Fruit fly (Drosophila melanogaster): Measurements from ENCODE around the gene CG31776.

The CG31776 gene

dm6 chr2L:3485506-3485905 is 15.5 kb downstream of the CG31776 start:
- no peak for TF ChIP-seq sv (GFP tag; optimal IDR thresholded peaks at IDR 0.05)
- no peak for TF ChIP-seq lola (GFP tag; optimal IDR thresholded peaks at IDR 0.05)
- TF ChIP-seq Dif (GFP tag; optimal IDR thresholded peaks at IDR 0.05; ENCODE audit: partially characterized antibody): no peak
- no peak for TF ChIP-seq Hr78 (GFP tag; optimal IDR thresholded peaks at IDR 0.05)
- no peak for TF ChIP-seq Myc (optimal IDR thresholded peaks at IDR 0.05)
- TF ChIP-seq brk (GFP tag; optimal IDR thresholded peaks at IDR 0.05): no peak
- no peak for TF ChIP-seq h (GFP tag; optimal IDR thresholded peaks at IDR 0.05)

- TF ChIP-seq CG9705 (GFP tag; optimal IDR thresholded peaks at IDR 0.05): no peak
- TF ChIP-seq CrebA (GFP tag; optimal IDR thresholded peaks at IDR 0.05; ENCODE audit: borderline replicate concordance): no peak
- no peak for TF ChIP-seq OdsH (GFP tag; optimal IDR thresholded peaks at IDR 0.05)
- no peak for TF ChIP-seq brk (GFP tag; optimal IDR thresholded peaks at IDR 0.05)
- no peak for TF ChIP-seq Rel (GFP tag; optimal IDR thresholded peaks at IDR 0.05)
- TF ChIP-seq Rel (tag; optimal IDR thresholded peaks at IDR 0.05): no peak
- no peak for TF ChIP-seq rgr (GFP tag; optimal IDR thresholded peaks at IDR 0.05)
- no peak for TF ChIP-seq CG32264 (GFP tag; optimal IDR thresholded peaks at IDR 0.05)
Measured at dm6 chr2L:3490971-3491370, 21.0 kb downstream of the CG31776 start, which contains the start of gene CG15414. TSS of gene CG15414 (minus strand) at chr2L:3491071.

- TF ChIP-seq h (GFP tag; optimal IDR thresholded peaks at IDR 0.05) (no peak), Myc (optimal IDR thresholded peaks at IDR 0.05) (no peak)
Measured at dm6 chr2L:3493475-3493874, 23.5 kb downstream of the CG31776 start.

- TF ChIP-seq dsf (GFP tag; optimal IDR thresholded peaks at IDR 0.05; ENCODE audit: borderline replicate concordance) (no peak), tai (GFP tag; optimal IDR thresholded peaks at IDR 0.05) (no peak), dl (GFP tag; optimal IDR thresholded peaks at IDR 0.05; ENCODE audit: insufficient read depth in 1 of 2, partially characterized antibody in 2 of 2) (no peak), br (GFP tag; optimal IDR thresholded peaks at IDR 0.05) (no peak), sv (GFP tag; optimal IDR thresholded peaks at IDR 0.05) (no peak), rgr (GFP tag; optimal IDR thresholded peaks at IDR 0.05) (no peak), usp (GFP tag; optimal IDR thresholded peaks at IDR 0.05) (no peak), sage (GFP tag; optimal IDR thresholded peaks at IDR 0.05) (no peak), Rel (GFP tag; optimal IDR thresholded peaks at IDR 0.05) (no peak), Rel (tag; optimal IDR thresholded peaks at IDR 0.05) (no peak), Mio (GFP tag; optimal IDR thresholded peaks at IDR 0.05) (no peak), Jra (GFP tag; optimal IDR thresholded peaks at IDR 0.05) (no peak), woc (GFP tag; optimal IDR thresholded peaks at IDR 0.05) (no peak), Dfd (GFP tag; optimal IDR thresholded peaks at IDR 0.05) (no peak), Abd-B (GFP tag; optimal IDR thresholded peaks at IDR 0.05) (no peak), pan (optimal IDR thresholded peaks at IDR 0.05) (no peak), Hr78 (GFP tag; optimal IDR thresholded peaks at IDR 0.05) (no peak), lola (GFP tag; optimal IDR thresholded peaks at IDR 0.05) (no peak)
Measured at dm6 chr2L:3495465-3495864, 25.5 kb downstream of the CG31776 start.

- TF ChIP-seq usp (GFP tag; optimal IDR thresholded peaks at IDR 0.05): no peak
- no peak for TF ChIP-seq sage (GFP tag; optimal IDR thresholded peaks at IDR 0.05)
- TF ChIP-seq Jra (GFP tag; optimal IDR thresholded peaks at IDR 0.05): no peak
- TF ChIP-seq OdsH (GFP tag; optimal IDR thresholded peaks at IDR 0.05): no peak
- TF ChIP-seq dmrt93B (GFP tag; optimal IDR thresholded peaks at IDR 0.05): no peak
- no peak for TF ChIP-seq CG9705 (GFP tag; optimal IDR thresholded peaks at IDR 0.05)
- TF ChIP-seq br (GFP tag; optimal IDR thresholded peaks at IDR 0.05): no peak
- no peak for TF ChIP-seq Myc (optimal IDR thresholded peaks at IDR 0.05)
- no peak for TF ChIP-seq CG32264 (GFP tag; optimal IDR thresholded peaks at IDR 0.05)
- TF ChIP-seq ey (GFP tag; optimal IDR thresholded peaks at IDR 0.05): no peak
- no peak for TF ChIP-seq pan (optimal IDR thresholded peaks at IDR 0.05)
- no peak for TF ChIP-seq woc (GFP tag; optimal IDR thresholded peaks at IDR 0.05)
- no peak for TF ChIP-seq lola (GFP tag; optimal IDR thresholded peaks at IDR 0.05)
- TF ChIP-seq foxo (GFP tag; optimal IDR thresholded peaks at IDR 0.05): no peak
- no peak for TF ChIP-seq Abd-B (GFP tag; optimal IDR thresholded peaks at IDR 0.05)
- no peak for TF ChIP-seq N (GFP tag; optimal IDR thresholded peaks at IDR 0.05)
- TF ChIP-seq Sp1 (GFP tag; optimal IDR thresholded peaks at IDR 0.05): no peak
- no peak for TF ChIP-seq Hr83 (GFP tag; optimal IDR thresholded peaks at IDR 0.05; ENCODE audit: poor library complexity, severe bottlenecking)
- TF ChIP-seq brk (GFP tag; optimal IDR thresholded peaks at IDR 0.05): no peak
- no peak for TF ChIP-seq Mio (GFP tag; optimal IDR thresholded peaks at IDR 0.05)
Measured at dm6 chr2L:3504851-3505250, 34.9 kb downstream of the CG31776 start.
